Fruit fly (Drosophila melanogaster) whole organism, embryonic: ENCODE data around the gene CG31233.
A peak's percentile ranks its signal among the peaks of the same experiment; 100 is the strongest.

Experiments
- CG10147 ChIP-seq: fragments of 200-800 bp; sonication (Bioruptor generic); optimal IDR thresholded peaks from 2 replicates; lab custom pipeline; 2019; ENCODE audit warnings: missing biosample characterization, mild to moderate bottlenecking, missing genetic modification characterization, moderate library complexity
- CG10654 ChIP-seq: fragments of 200-800 bp; sonication (Bioruptor generic); optimal IDR thresholded peaks from 2 replicates; lab custom pipeline; 2016; ENCODE audit warnings: missing biosample characterization, missing genetic modification characterization
- CG11695 ChIP-seq: fragments of 200-800 bp; sonication (Bioruptor generic); IDR thresholded peaks from 3 replicates; pipeline ENCODE4 v1.3.6; 2022; ENCODE audit warnings: missing biosample characterization, missing genetic modification characterization
- CG12769 ChIP-seq: fragments of 200-800 bp; sonication (Bioruptor generic); optimal IDR thresholded peaks from 2 replicates; lab custom pipeline; 2019; ENCODE audit warnings: missing biosample characterization, mild to moderate bottlenecking, missing genetic modification characterization, moderate library complexity
- CG13296 ChIP-seq: fragments of 200-800 bp; sonication (Bioruptor generic); optimal IDR thresholded peaks from 3 replicates; lab custom pipeline; 2018; ENCODE audit warnings: missing biosample characterization, mild to moderate bottlenecking, missing genetic modification characterization
- CG13775 ChIP-seq: fragments of 200-800 bp; sonication (Bioruptor generic); optimal IDR thresholded peaks from 3 replicates; lab custom pipeline; 2017; ENCODE audit warnings: missing biosample characterization, mild to moderate bottlenecking, missing genetic modification characterization
- CG14050 ChIP-seq: fragments of 200-800 bp; sonication (Bioruptor generic); IDR thresholded peaks from 3 replicates; pipeline ENCODE4 v1.3.6; 2022; ENCODE audit warnings: missing biosample characterization, missing genetic modification characterization
- CG14710 ChIP-seq: fragments of 200-800 bp; sonication (Bioruptor generic); optimal IDR thresholded peaks from 3 replicates; lab custom pipeline; 2019; ENCODE audit warnings: missing biosample characterization, mild to moderate bottlenecking, missing genetic modification characterization, moderate library complexity
- CG15269 ChIP-seq: fragments of 200-800 bp; sonication (Bioruptor generic); optimal IDR thresholded peaks from 2 replicates; lab custom pipeline; 2018; ENCODE audit warnings: missing biosample characterization, mild to moderate bottlenecking, missing genetic modification characterization, moderate library complexity
- CG16779 ChIP-seq: fragments of 200-800 bp; sonication (Bioruptor generic); IDR thresholded peaks from 2 replicates; pipeline ENCODE4 v1.3.6; 2022; ENCODE audit warnings: missing biosample characterization, missing genetic modification characterization
- CG17912 ChIP-seq: fragments of 200-800 bp; sonication (Bioruptor generic); optimal IDR thresholded peaks from 2 replicates; lab custom pipeline; 2018; ENCODE audit warnings: missing biosample characterization, mild to moderate bottlenecking, missing genetic modification characterization
- CG1792 ChIP-seq: fragments of 200-800 bp; sonication (Bioruptor generic); optimal IDR thresholded peaks from 2 replicates; lab custom pipeline; 2016; ENCODE audit warnings: missing biosample characterization, missing genetic modification characterization
- CG31224 ChIP-seq: fragments of 200-800 bp; sonication (Bioruptor generic); IDR thresholded peaks from 2 replicates; pipeline ENCODE4 v1.3.6; 2022; ENCODE audit warnings: missing biosample characterization, missing genetic modification characterization
- CG31388 ChIP-seq: fragments of 200-800 bp; sonication (Bioruptor generic); optimal IDR thresholded peaks from 2 replicates; lab custom pipeline; 2016; ENCODE audit warnings: missing biosample characterization, missing genetic modification characterization
- CG32772 ChIP-seq: fragments of 200-800 bp; sonication (Bioruptor generic); IDR thresholded peaks from 2 replicates; pipeline ENCODE4 v1.3.6; 2022; ENCODE audit warnings: missing biosample characterization, missing genetic modification characterization
- CG4617 ChIP-seq: fragments of 200-800 bp; sonication (Bioruptor generic); optimal IDR thresholded peaks from 3 replicates; lab custom pipeline; 2016; ENCODE audit warnings: missing biosample characterization, missing genetic modification characterization, borderline replicate concordance
- CG4707 ChIP-seq: fragments of 200-800 bp; sonication (Bioruptor generic); optimal IDR thresholded peaks from 2 replicates; lab custom pipeline; 2018; ENCODE audit warnings: missing biosample characterization, mild to moderate bottlenecking, missing genetic modification characterization, moderate library complexity
- CG6175 ChIP-seq: fragments of 200-800 bp; sonication (Bioruptor generic); IDR thresholded peaks from 3 replicates; pipeline ENCODE4 v1.3.6; 2022; ENCODE audit warnings: missing biosample characterization, missing genetic modification characterization
- CG6765 ChIP-seq: fragments of 200-800 bp; sonication (Bioruptor generic); optimal IDR thresholded peaks from 3 replicates; lab custom pipeline; 2017; ENCODE audit warnings: missing biosample characterization, mild to moderate bottlenecking, missing genetic modification characterization
- CG7556 ChIP-seq: fragments of 200-800 bp; sonication (Bioruptor generic); optimal IDR thresholded peaks from 2 replicates; lab custom pipeline; 2017; ENCODE audit warnings: missing biosample characterization, mild to moderate bottlenecking, missing genetic modification characterization
- CG8359 ChIP-seq: fragments of 200-800 bp; sonication (Bioruptor generic); optimal IDR thresholded peaks from 2 replicates; lab custom pipeline; 2017; ENCODE audit warnings: missing biosample characterization, mild to moderate bottlenecking, missing genetic modification characterization, borderline replicate concordance
- D19A ChIP-seq: fragments of 200-800 bp; optimal IDR thresholded peaks from 3 replicates; lab custom pipeline; 2019; ENCODE audit warnings: missing biosample characterization, mild to moderate bottlenecking, missing genetic modification characterization, moderate library complexity
- D19B ChIP-seq: fragments of 200-800 bp; sonication (Bioruptor generic); optimal IDR thresholded peaks from 2 replicates; lab custom pipeline; 2017; ENCODE audit warnings: missing biosample characterization, mild to moderate bottlenecking, missing genetic modification characterization
- HHEX ChIP-seq: fragments of 200-800 bp; sonication (Bioruptor generic); optimal IDR thresholded peaks from 3 replicates; lab custom pipeline; 2017; ENCODE audit warnings: missing biosample characterization, mild to moderate bottlenecking, missing genetic modification characterization, missing genetic modification reagents
- HmgD ChIP-seq: fragments of 200-800 bp; sonication (Bioruptor generic); optimal IDR thresholded peaks from 3 replicates; lab custom pipeline; 2016; ENCODE audit warnings: missing biosample characterization, missing genetic modification characterization
- Hmx ChIP-seq: fragments of 200-800 bp; sonication (Bioruptor generic); optimal IDR thresholded peaks from 2 replicates; lab custom pipeline; 2016; ENCODE audit warnings: missing biosample characterization, missing genetic modification characterization
- Lhr ChIP-seq: fragments of 200-800 bp; sonication (Bioruptor generic); optimal IDR thresholded peaks from 3 replicates; lab custom pipeline; 2017; ENCODE audit warnings: mild to moderate bottlenecking, missing biosample characterization, missing genetic modification reagents, missing genetic modification characterization
- Neu2 ChIP-seq: fragments of 200-800 bp; sonication (Bioruptor generic); optimal IDR thresholded peaks from 3 replicates; lab custom pipeline; 2016; ENCODE audit warnings: missing biosample characterization, missing genetic modification characterization, borderline replicate concordance
- Opbp ChIP-seq: fragments of 200-800 bp; sonication (Bioruptor generic); IDR thresholded peaks from 3 replicates; pipeline ENCODE4 v1.3.6; 2022; ENCODE audit warnings: missing biosample characterization, missing genetic modification characterization; ENCODE audit not compliant: partially characterized antibody
- Ravus ChIP-seq: fragments of 200-800 bp; sonication (Bioruptor generic); IDR thresholded peaks from 2 replicates; pipeline ENCODE4 v1.3.6; 2022; ENCODE audit warnings: missing biosample characterization, missing genetic modification characterization
- Side ChIP-seq: fragments of 200-800 bp; sonication (Bioruptor generic); optimal IDR thresholded peaks from 2 replicates; lab custom pipeline; 2016; ENCODE audit warnings: missing biosample characterization, missing genetic modification characterization
- bigmax ChIP-seq: fragments of 200-800 bp; sonication (Bioruptor generic); optimal IDR thresholded peaks from 2 replicates; lab custom pipeline; 2018; ENCODE audit warnings: missing biosample characterization, mild to moderate bottlenecking, missing genetic modification characterization
- cato ChIP-seq: fragments of 200-800 bp; sonication (Bioruptor generic); optimal IDR thresholded peaks from 2 replicates; lab custom pipeline; 2016; ENCODE audit warnings: missing biosample characterization, missing genetic modification characterization, borderline replicate concordance
- crp ChIP-seq, 2 experiments: fragments of 200-800 bp; sonication (Bioruptor generic); optimal IDR thresholded peaks; 2 replicates in 1 of 2; 3 replicates in 1 of 2; lab custom pipeline; 2017; ENCODE audit warnings: missing biosample characterization in 2 of 2, missing genetic modification characterization in 2 of 2, mild to moderate bottlenecking in 1 of 2, moderate library complexity in 1 of 2
- cwo ChIP-seq: fragments of 200-800 bp; sonication (Bioruptor generic); optimal IDR thresholded peaks from 3 replicates; lab custom pipeline; 2017; ENCODE audit warnings: missing biosample characterization, missing genetic modification characterization, mild to moderate bottlenecking, moderate library complexity, missing genetic modification reagents
- dimm ChIP-seq: fragments of 200-800 bp; sonication (Bioruptor generic); IDR thresholded peaks from 2 replicates; pipeline ENCODE4 v1.3.6; 2022; ENCODE audit warnings: missing biosample characterization, missing genetic modification characterization
- dmrt99B ChIP-seq: fragments of 200-800 bp; sonication (Bioruptor generic); optimal IDR thresholded peaks from 2 replicates; lab custom pipeline; 2018; ENCODE audit warnings: missing biosample characterization, mild to moderate bottlenecking, missing genetic modification characterization, moderate library complexity
- dysf ChIP-seq: fragments of 200-800 bp; sonication (Bioruptor generic); IDR thresholded peaks from 3 replicates; pipeline ENCODE4 v1.3.6; 2022; ENCODE audit warnings: missing biosample characterization, missing genetic modification characterization
- esg ChIP-seq: fragments of 200-800 bp; sonication (Bioruptor generic); conservative IDR thresholded peaks from 2 replicates; pipeline ENCODE4 v1.3.6; 2022; ENCODE audit warnings: missing biosample characterization, missing genetic modification characterization
- fd96Cb ChIP-seq: fragments of 200-800 bp; sonication (Bioruptor generic); optimal IDR thresholded peaks from 2 replicates; lab custom pipeline; 2018; ENCODE audit warnings: missing biosample characterization, mild to moderate bottlenecking, missing genetic modification characterization, moderate library complexity
- fru ChIP-seq: fragments of >200 bp; optimal IDR thresholded peaks from 2 replicates; lab custom pipeline; 2017
- ftz-f1 ChIP-seq: fragments of 200-800 bp; sonication (Bioruptor generic); optimal IDR thresholded peaks from 2 replicates; lab custom pipeline; 2016; ENCODE audit warnings: missing biosample characterization, missing genetic modification characterization
- gro ChIP-seq: fragments of 200-800 bp; sonication (Bioruptor generic); optimal IDR thresholded peaks from 2 replicates; lab custom pipeline; 2016; ENCODE audit warnings: missing biosample characterization, missing genetic modification characterization
- inv ChIP-seq: fragments of 200-800 bp; sonication (Bioruptor generic); IDR thresholded peaks from 2 replicates; pipeline ENCODE4 v1.3.6; 2022; ENCODE audit warnings: missing biosample characterization, missing genetic modification characterization; ENCODE audit not compliant: partially characterized antibody
- otp ChIP-seq: fragments of 200-800 bp; sonication (Bioruptor generic); IDR thresholded peaks from 3 replicates; pipeline ENCODE4, ENCODE4 v1.3.6; 2022; ENCODE audit warnings: missing biosample characterization, missing genetic modification characterization
- pita ChIP-seq: fragments of 200-800 bp; sonication (Bioruptor generic); optimal IDR thresholded peaks from 2 replicates; lab custom pipeline; 2017; ENCODE audit warnings: missing biosample characterization, mild to moderate bottlenecking, missing genetic modification characterization
- repo ChIP-seq: fragments of 200-800 bp; sonication (Bioruptor generic); optimal IDR thresholded peaks from 2 replicates; lab custom pipeline; 2016; ENCODE audit warnings: missing biosample characterization, missing genetic modification characterization
- run ChIP-seq: fragments of 200-800 bp; sonication (Bioruptor generic); optimal IDR thresholded peaks from 3 replicates; lab custom pipeline; 2018; ENCODE audit warnings: missing biosample characterization, mild to moderate bottlenecking, missing genetic modification characterization
- scrt ChIP-seq: fragments of 200-800 bp; sonication (Bioruptor generic); optimal IDR thresholded peaks from 2 replicates; lab custom pipeline; 2018; ENCODE audit warnings: missing biosample characterization, mild to moderate bottlenecking, missing genetic modification characterization, moderate library complexity
- ssp ChIP-seq: fragments of 200-800 bp; sonication (Bioruptor generic); IDR thresholded peaks from 2 replicates; pipeline ENCODE4 v1.3.6; 2022; ENCODE audit warnings: missing biosample characterization, missing genetic modification characterization
- vfl ChIP-seq: fragments of 200-800 bp; sonication (Bioruptor generic); optimal IDR thresholded peaks from 2 replicates; lab custom pipeline; 2016; ENCODE audit warnings: missing biosample characterization, missing genetic modification characterization

The CG31233 gene

dm6 chr3R:21703346-21703745, 46.3 kb upstream of the CG31233 start (continued):
- TF ChIP-seq CG15269 (tag; lab: Kevin White, UChicago) (peak; percentile 55), Side (no peak), pita (no peak), CG16779 (no peak), bigmax (GFP tag; lab: Kevin White, UChicago) (no peak), otp (no peak), Hmx (GFP tag; lab: Kevin White, UChicago) (no peak), gro (GFP tag; lab: Kevin White, UChicago) (no peak), CG31224 (GFP tag; lab: Robert Waterston, UW) (no peak), vfl (no peak), HmgD (GFP tag; lab: Kevin White, UChicago) (no peak), CG10147 (GFP tag; lab: Kevin White, UChicago) (no peak), HHEX (GFP tag; lab: Kevin White, UChicago) (no peak), cwo (GFP tag; lab: Kevin White, UChicago) (no peak), CG32772 (GFP tag; lab: Robert Waterston, UW) (no peak), CG13296 (GFP tag; lab: Kevin White, UChicago) (no peak), CG7556 (GFP tag; lab: Kevin White, UChicago) (no peak), fru (lab: Kevin White, UChicago) (no peak), Ravus (GFP tag; lab: Robert Waterston, UW) (no peak), crp (GFP tag; optimal IDR thresholded peaks at IDR 0.05; lab: Kevin White, UChicago) (no peak), cato (GFP tag; lab: Kevin White, UChicago) (no peak), Lhr (GFP tag; lab: Kevin White, UChicago) (no peak), fd96Cb (peak; percentile 32), CG4617 (GFP tag; lab: Kevin White, UChicago) (no peak), Opbp (GFP tag; lab: Robert Waterston, UW) (no peak), ssp (GFP tag; lab: Robert Waterston, UW) (no peak), CG6765 (no peak), CG12769 (tag; lab: Kevin White, UChicago) (no peak), run (tag; lab: Kevin White, UChicago) (no peak), Neu2 (GFP tag; lab: Kevin White, UChicago) (no peak), esg (GFP tag; lab: Robert Waterston, UW) (0 out of 2 replicates have a peak, but pooled peaks have one; percentile 22), dimm (GFP tag; lab: Robert Waterston, UW) (no peak), CG1792 (GFP tag; lab: Kevin White, UChicago) (no peak), CG4707 (no peak), CG31388 (GFP tag; lab: Kevin White, UChicago) (no peak), repo (GFP tag; lab: Kevin White, UChicago) (no peak), dysf (GFP tag; lab: Robert Waterston, UW) (peak; percentile 52; the same call in 1 of the 3 replicates), CG10654 (no peak), CG14710 (tag; lab: Kevin White, UChicago) (no peak), CG13775 (GFP tag; lab: Kevin White, UChicago) (no peak), CG11695 (GFP tag; lab: Robert Waterston, UW) (0 out of 3 replicates have a peak, but pooled peaks have one; percentile 15), CG14050 (GFP tag; lab: Robert Waterston, UW) (no peak), CG17912 (GFP tag; lab: Kevin White, UChicago) (no peak), D19B (GFP tag; lab: Kevin White, UChicago) (no peak), ftz-f1 (GFP tag; lab: Kevin White, UChicago) (no peak), D19A (tag; lab: Kevin White, UChicago) (peak; percentile 6), scrt (no peak), CG6175 (GFP tag; lab: Robert Waterston, UW) (no peak), CG8359 (GFP tag; lab: Kevin White, UChicago) (no peak), dmrt99B (tag; lab: Kevin White, UChicago) (peak; percentile 57), inv (GFP tag; lab: Robert Waterston, UW) (no peak)
